Fruit fly (Drosophila melanogaster): ENCODE data around the gene CG7906.
A peak's percentile ranks its signal among the peaks of the same experiment; 100 is the strongest.

Gene CG7906

DNA sequence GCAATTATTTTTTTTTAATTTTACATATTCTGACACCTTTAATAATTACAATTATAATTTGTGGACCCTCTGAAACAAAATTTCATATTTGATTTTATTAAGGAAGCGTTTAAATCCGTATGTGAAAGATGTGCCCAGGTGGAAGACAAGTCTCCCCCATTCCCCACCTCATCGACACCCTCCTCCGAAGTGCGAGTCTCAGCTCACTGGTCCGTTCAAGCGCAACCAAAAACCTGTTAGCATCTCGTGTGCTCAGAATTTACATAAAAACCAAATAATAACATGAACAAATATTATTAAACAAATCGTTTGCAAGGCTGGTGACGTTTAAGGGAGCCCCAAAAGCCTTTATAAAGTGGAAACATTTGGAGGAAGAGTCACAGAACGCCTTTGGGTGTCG lies at the start of gene CG7906:
Gene CG7906 (plus strand): TSS at position 301 of the 400 bp plus-strand sequence.
- TF ChIP-seq CTCF (optimal IDR thresholded peaks at IDR 0.05) (no peak), CG8478 (optimal IDR thresholded peaks at IDR 0.05) (no peak)

DNA sequence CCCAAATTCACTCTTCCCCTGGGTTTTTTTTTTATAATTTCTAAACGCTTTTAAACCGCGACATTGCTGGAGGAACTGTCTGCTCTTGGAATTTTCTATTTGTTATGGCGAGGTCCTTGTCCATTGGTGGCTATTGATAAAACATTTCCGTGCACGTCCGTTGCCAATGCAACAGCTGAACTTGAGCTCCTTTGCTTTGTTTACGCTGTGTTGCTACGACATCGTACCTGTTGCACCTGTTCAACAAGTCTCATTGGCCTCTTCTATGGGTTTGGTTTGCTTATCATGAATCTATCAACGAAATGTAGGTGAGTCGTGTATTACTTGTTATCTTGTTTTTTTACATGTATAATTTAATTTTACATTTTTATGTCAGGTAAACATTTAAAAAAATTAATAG lies 47.0 kb upstream of the CG7906 start, which contains the start of gene nan:
Gene nan (minus strand): TSS at position 218 of the 400 bp plus-strand sequence.
- TF ChIP-seq CTCF (optimal IDR thresholded peaks at IDR 0.05) (no peak), CG8478 (optimal IDR thresholded peaks at IDR 0.05) (no peak)

dm6 chr3L:14189957-14190624 lies 46.3 kb upstream of the CG7906 start:
- TF ChIP-seq CG8478 (optimal IDR thresholded peaks at IDR 0.05) (no peak), CTCF (optimal IDR thresholded peaks at IDR 0.05) (peak; percentile 36 to 61)

dm6 chr3L:14190625-14191475 lies 45.6 kb upstream of the CG7906 start, which contains the start of gene nuf:
Gene nuf (plus strand): TSS chr3L:14190870.
- TF ChIP-seq CTCF (optimal IDR thresholded peaks at IDR 0.05) (peak in 1 of 2 experiments; percentile 6), CG8478 (optimal IDR thresholded peaks at IDR 0.05) (no peak)

dm6 chr3L:14191476-14191752 lies 45.0 kb upstream of the CG7906 start:
- TF ChIP-seq CTCF (optimal IDR thresholded peaks at IDR 0.05) (no peak), CG8478 (optimal IDR thresholded peaks at IDR 0.05) (no peak)

DNA sequence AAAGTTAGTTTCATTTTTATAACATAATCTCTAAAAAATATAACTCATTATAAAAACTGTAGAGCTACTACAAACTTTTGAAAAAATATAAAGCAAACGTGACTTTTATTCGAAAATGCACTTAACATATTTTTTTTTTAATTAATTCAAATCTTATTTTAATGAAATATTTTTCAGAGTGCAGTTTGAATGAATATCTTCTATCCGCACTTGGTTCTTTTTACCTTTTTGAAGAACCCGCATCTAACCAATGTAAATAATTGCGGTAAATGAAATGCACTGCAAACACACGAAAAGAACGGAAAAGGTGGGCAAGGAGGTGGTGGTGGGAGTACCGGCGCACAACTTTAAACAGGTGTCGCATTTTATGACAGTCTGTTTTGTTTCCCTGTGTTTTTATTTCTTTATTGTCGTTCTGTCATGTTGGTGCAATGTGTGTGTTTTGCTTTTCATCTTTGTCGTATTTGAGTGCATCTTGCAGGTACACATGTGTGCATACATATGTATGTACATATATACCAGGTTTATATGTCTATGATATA lies 42.4 kb upstream of the CG7906 start:
- TF ChIP-seq CTCF (optimal IDR thresholded peaks at IDR 0.05) (no peak), CG8478 (optimal IDR thresholded peaks at IDR 0.05) (no peak)

- no peak for TF ChIP-seq CTCF (optimal IDR thresholded peaks at IDR 0.05)
- TF ChIP-seq CG8478 (optimal IDR thresholded peaks at IDR 0.05), result no peak
Measured at dm6 chr3L:14195714-14196113, 40.7 kb upstream of the CG7906 start.

DNA sequence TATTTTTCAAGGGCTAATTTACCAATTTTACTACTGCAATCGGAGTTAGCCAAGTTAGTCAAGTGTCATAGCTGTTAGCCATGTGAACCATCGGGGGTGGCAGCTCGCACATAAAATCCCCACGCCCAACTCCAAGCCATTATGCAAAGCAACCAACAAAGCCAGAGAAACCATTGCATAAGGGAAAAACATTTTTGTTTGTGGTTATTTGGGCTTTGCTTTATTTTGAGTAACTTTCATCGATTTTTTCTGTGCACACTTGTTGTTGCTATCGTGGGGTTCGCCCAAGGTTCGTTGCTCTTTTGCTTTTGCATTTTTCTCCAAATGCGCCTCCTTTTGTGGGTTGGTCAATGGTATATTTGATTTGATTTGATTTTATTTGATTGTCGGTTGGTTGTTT lies 38.2 kb upstream of the CG7906 start:
- TF ChIP-seq CG8478 (optimal IDR thresholded peaks at IDR 0.05) (no peak), CTCF (optimal IDR thresholded peaks at IDR 0.05) (no peak)

DNA sequence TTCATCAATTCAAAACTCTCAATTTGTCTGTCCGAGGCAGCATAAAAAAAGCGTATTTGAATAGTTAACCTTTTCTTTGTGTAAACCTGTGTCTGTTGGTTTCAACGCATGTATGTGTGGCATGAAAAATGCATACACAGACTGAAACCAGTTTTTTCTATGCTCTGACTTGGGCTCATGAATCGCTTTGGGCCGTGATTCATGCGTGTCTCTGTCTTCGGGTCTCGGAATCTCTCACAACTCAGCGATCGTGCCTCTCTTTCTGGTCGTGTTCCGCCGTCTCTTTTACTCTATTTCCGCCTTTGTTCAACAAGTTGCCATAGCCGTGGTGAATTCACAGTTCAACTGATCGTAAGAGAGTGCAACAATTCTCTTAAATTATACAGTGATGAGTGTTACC lies 35.5 kb upstream of the CG7906 start:
- TF ChIP-seq CTCF (optimal IDR thresholded peaks at IDR 0.05), result peak in 1 of 2 experiments; percentile 4
- TF ChIP-seq CG8478 (optimal IDR thresholded peaks at IDR 0.05), result no peak

DNA sequence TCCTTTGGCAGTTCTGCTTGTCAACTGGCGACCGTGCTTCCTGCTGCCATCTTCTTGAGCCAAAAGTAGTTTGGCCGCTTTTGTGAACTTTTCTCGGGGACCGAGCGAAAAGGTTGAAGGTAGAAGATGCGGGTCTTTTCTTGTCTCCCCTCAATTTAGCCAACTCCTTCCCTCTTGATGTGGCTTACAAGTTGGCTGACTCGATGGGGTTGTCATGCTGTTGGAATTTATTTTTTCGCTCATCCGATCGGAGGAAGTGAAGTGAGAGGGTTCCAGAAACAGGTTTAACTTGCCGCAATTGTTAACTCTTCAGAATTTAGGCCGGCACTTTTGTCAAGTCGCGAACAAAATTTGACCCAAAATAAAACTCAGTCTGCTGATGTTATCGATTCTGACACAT lies 34.1 kb upstream of the CG7906 start:
- no peak for TF ChIP-seq CTCF (optimal IDR thresholded peaks at IDR 0.05)
- TF ChIP-seq CG8478 (optimal IDR thresholded peaks at IDR 0.05), result no peak

DNA sequence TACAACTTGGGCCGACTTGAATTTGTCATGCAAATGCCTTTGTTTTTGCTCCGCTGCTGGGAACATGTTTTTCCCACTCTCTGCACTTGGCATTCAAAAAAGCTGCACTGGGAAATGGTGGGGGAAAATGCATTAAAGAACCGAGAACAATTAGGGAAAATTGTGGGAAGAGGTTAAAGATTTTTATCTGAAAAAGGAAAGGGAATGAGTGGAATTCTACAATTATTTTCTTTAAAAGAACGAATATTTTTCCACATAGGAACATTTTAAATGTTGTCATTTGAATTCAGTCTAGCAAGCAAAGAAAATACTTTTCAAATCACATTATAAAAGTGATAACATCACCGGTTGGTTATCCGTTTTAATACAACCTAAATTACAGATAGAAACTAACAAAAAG lies 33.4 kb upstream of the CG7906 start, which contains the start of gene saturn:
Gene saturn (plus strand): TSS at position 301 of the 400 bp plus-strand sequence.
- TF ChIP-seq CG8478 (optimal IDR thresholded peaks at IDR 0.05) (no peak), CTCF (optimal IDR thresholded peaks at IDR 0.05) (no peak)

DNA sequence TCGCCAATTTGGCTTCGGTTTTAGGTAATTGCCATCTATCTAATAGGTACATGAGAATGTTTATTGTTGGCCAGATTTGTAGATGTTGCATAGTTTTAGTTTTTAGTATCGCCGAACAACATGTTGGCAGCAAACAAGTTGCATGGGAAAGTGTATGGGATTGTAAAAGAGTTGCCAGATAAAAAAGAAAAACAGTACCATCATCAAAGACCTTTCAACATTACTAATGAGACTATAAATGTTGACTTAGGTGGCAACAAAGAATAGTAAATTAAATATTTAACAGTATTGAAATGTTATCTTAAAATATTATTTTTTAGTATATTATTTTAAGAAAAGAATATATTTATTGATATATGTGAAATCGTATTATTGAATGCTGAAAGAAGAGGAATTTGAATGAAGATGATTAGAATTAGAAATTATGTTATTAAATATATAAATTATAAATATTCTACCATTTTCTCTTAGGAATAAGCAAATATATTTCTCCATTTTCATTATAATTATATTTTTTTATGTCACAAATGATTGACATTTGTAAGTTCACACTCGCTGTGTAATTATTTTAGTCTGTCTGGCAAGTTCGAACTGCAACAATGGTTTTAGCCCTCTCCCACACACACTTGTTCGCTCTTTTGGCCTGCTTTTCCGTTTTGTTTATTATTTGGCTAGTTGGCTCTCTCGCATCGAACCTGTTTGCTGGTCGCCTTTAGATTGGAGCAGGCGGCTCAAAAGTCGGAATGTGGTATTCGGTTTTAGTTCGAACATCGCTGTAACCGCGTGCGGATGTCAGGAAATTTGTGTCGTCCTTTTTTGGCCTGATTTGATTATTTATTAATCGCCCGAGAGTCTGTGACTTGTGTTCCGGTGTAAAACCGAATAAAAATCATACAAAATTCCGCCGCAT lies 31.5 kb upstream of the CG7906 start:
- TF ChIP-seq CTCF (optimal IDR thresholded peaks at IDR 0.05), result no peak
- TF ChIP-seq CG8478 (optimal IDR thresholded peaks at IDR 0.05), result no peak

DNA sequence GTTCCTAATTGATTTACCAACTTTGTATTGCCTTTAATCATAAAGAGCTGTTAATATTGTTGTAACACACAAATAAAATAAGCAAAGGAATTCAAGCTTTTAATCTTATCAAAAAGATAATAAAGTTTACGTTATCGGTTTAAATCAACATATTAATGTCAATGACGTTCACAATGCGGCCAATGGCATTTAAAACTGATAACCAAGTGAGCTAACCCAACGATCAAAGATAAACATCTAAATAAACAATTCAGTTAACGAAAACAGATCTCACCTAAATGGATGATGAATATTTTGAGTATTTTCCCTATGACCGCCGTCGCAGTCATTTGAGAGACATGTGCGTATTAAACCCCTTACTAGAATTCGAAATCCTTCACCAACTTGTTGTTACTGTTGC lies 29.1 kb upstream of the CG7906 start:
- TF ChIP-seq CTCF (optimal IDR thresholded peaks at IDR 0.05) (no peak), CG8478 (optimal IDR thresholded peaks at IDR 0.05) (no peak)

- no peak for TF ChIP-seq CG8478 (optimal IDR thresholded peaks at IDR 0.05)
- no peak for TF ChIP-seq CTCF (optimal IDR thresholded peaks at IDR 0.05)
Measured at dm6 chr3L:14208974-14209373, 27.5 kb upstream of the CG7906 start.

DNA sequence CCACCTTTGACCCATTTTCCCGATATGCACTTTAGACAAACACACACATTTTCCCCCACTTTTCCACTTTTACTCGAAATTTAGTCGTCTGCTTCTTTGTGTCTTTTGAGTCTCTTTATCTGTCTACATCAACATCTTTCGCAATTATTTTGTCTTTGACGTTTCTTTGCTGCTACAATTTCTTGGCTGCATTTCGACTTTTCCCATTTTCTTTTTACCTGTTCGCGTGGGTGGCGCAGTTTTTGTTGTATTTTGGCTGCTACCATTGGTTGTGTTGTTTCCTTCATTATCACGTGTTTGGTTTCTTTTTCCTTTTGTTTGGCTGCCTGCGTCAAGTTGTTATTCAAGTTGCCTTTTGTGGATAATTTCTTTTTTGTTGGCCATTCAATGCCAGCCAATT lies 24.8 kb upstream of the CG7906 start:
- TF ChIP-seq CG8478 (optimal IDR thresholded peaks at IDR 0.05) (no peak), CTCF (optimal IDR thresholded peaks at IDR 0.05) (no peak)

Measured in S2 (cell line).